Fruit fly (Drosophila melanogaster) S2 (cell line): Measurements from ENCODE around the gene ND-B14.5A.

Source experiments
- CG8478 ChIP-seq: fragments of >200 bp; optimal IDR thresholded peaks from 2 replicates; lab custom pipeline; 2018
- CTCF ChIP-seq, 2 experiments: fragments of >200 bp; optimal IDR thresholded peaks; 2 replicates each; lab custom pipeline; 2018

Gene ND-B14.5A

dm6 chrX:2140487-2140886 is 31.8 kb upstream of the ND-B14.5A start:
- TF ChIP-seq CG8478 (lab: Kevin White, UChicago) (no peak), CTCF (optimal IDR thresholded peaks at IDR 0.05; lab: Kevin White, UChicago) (no peak)

dm6 chrX:2141159-2141853 is 31.0 kb upstream of the ND-B14.5A start, which contains the start of gene D2hgdh:
D2hgdh (plus strand) TSS chrX:2141489.
- TF ChIP-seq CTCF (optimal IDR thresholded peaks at IDR 0.05; lab: Kevin White, UChicago) (no peak), CG8478 (lab: Kevin White, UChicago) (no peak)

dm6 chrX:2141854-2142216 is 30.5 kb upstream of the ND-B14.5A start:
- TF ChIP-seq CTCF (optimal IDR thresholded peaks at IDR 0.05; lab: Kevin White, UChicago), result no peak
- TF ChIP-seq CG8478 (lab: Kevin White, UChicago), result no peak

DNA sequence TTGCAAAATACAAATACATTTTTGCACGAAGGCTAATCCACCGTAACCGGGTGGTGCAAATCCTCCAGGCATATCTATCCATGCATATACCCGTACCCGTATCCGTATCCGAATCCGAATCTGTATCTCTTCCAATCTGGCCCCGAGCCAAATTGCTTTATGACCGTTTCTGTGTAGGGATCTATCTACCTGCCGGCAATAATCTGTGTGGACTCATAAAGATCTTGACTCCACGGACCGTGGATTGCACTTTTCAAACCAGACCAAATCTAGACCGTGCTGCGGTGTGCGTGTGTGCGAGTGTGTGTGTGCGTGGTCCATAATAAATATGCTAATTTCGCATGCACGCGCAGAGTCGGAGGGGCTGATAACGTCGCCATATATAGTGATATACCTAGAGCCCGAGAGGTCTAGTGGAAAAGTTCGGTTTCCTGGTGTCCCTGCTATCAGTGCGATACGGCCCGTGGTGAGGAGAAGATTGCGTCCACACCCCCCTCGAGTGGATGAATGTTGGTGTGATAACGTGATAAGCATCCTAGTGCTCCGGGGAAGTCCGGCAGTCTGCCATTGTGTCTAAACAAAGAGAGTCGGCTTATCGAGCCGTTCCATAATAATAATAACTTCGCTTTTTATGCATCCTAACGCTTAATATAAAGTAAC is 29.9 kb upstream of the ND-B14.5A start:
- TF ChIP-seq CTCF (optimal IDR thresholded peaks at IDR 0.05; lab: Kevin White, UChicago) (no peak), CG8478 (lab: Kevin White, UChicago) (no peak)

DNA sequence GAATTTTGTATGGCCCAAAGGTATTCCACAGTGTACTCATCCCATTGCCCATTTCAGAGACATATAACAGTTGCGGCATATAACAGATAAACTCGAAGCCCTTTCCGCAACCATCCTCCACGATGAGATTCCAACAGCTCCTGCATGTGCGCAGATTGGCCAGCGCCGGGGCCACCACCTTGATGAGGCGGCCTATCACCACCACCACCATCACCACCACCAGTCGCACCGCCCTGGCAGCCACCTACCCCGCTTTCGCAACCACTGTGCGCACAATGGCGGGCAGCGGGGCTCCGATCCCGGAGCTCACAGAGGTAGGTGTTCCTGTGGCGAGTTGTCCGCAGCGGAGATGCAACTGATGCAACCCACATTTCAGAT is 29.4 kb upstream of the ND-B14.5A start:
- TF ChIP-seq CG8478 (lab: Kevin White, UChicago) (no peak), CTCF (optimal IDR thresholded peaks at IDR 0.05; lab: Kevin White, UChicago) (no peak)

- no peak for TF ChIP-seq CTCF (optimal IDR thresholded peaks at IDR 0.05; lab: Kevin White, UChicago)
- no peak for TF ChIP-seq CG8478 (lab: Kevin White, UChicago)
These were observed 27.2 kb upstream of the ND-B14.5A start, which contains the start of gene Pgd for dm6 chrX:2145114-2145513. Pgd (plus strand) TSS chrX:2145136.

dm6 chrX:2145690-2146470 is 26.4 kb upstream of the ND-B14.5A start:
- TF ChIP-seq CTCF (optimal IDR thresholded peaks at IDR 0.05; lab: Kevin White, UChicago), result no peak
- TF ChIP-seq CG8478 (lab: Kevin White, UChicago), result no peak

DNA sequence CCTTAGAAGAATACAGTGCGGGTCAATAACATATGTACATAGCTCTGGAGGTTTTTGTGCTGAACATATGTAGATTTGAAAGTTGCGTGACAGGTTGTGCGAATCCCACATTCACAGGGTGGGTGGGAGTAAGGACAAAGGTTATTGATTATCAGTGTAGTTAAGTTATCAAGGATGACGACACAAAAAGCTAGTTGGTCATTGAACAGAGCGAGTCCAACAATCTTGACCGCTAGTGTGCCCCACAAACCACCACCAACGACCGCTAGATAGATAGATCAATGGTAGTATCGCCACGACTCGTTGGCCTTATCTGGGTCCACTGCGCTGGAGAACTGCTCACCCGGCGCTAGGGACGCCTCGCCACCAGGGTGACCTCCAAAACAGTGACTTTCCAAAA is 25.8 kb upstream of the ND-B14.5A start:
- TF ChIP-seq CTCF (optimal IDR thresholded peaks at IDR 0.05; lab: Kevin White, UChicago) (no peak), CG8478 (lab: Kevin White, UChicago) (no peak)

- TF ChIP-seq CG8478 (lab: Kevin White, UChicago) (no peak), CTCF (optimal IDR thresholded peaks at IDR 0.05; lab: Kevin White, UChicago) (no peak)
These were observed 24.9 kb upstream of the ND-B14.5A start for dm6 chrX:2147475-2147874.

DNA sequence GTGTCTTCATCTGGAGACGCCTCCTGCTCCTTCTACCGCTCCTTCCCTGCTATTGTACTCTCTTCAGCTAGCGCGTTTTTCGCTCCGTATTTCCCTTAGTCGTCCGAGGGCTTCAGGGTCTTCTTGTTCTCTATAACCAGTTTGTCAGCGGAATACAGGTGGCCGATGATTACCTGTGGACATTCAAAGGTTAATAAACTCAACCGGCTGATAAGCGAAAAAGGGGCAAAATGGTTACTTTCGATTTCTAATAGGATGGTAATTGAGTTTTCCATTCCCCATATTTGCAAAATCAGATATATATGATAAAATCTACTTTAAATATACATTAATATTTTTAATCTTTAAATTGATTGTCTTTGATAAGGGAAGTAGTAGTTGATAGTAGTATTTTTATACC is 23.7 kb upstream of the ND-B14.5A start:
- TF ChIP-seq CG8478 (lab: Kevin White, UChicago), result no peak
- no peak for TF ChIP-seq CTCF (optimal IDR thresholded peaks at IDR 0.05; lab: Kevin White, UChicago)

- no peak for TF ChIP-seq CG8478 (lab: Kevin White, UChicago)
- TF ChIP-seq CTCF (optimal IDR thresholded peaks at IDR 0.05; lab: Kevin White, UChicago), result peak in 1 of 2 experiments; percentile 15
These were observed 22.8 kb upstream of the ND-B14.5A start, which contains the start of gene bcn92 for dm6 chrX:2149478-2149877. bcn92 (minus strand) TSS chrX:2149647.

DNA sequence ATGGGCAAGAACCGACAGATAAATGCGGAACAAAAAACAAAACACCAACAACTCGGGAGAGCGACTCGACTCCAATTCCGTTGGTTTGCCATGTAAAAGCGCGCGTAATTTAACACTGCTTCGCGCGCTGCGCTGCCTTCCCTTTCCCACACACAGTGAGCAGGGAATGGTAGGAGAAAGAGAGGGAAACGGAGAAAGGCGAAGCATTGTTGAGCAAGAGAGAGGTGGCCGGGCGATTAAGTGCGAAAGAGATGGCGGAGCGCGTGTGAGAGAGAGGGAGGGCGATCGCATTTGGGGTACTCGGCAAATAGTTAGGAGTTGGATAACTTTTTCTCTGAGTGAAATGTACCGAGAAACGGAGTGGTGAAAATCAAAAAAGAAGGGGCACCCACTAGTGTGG is 16.5 kb upstream of the ND-B14.5A start:
- TF ChIP-seq CG8478 (lab: Kevin White, UChicago) (no peak), CTCF (optimal IDR thresholded peaks at IDR 0.05; lab: Kevin White, UChicago) (peak; percentile 11 to 42)

DNA sequence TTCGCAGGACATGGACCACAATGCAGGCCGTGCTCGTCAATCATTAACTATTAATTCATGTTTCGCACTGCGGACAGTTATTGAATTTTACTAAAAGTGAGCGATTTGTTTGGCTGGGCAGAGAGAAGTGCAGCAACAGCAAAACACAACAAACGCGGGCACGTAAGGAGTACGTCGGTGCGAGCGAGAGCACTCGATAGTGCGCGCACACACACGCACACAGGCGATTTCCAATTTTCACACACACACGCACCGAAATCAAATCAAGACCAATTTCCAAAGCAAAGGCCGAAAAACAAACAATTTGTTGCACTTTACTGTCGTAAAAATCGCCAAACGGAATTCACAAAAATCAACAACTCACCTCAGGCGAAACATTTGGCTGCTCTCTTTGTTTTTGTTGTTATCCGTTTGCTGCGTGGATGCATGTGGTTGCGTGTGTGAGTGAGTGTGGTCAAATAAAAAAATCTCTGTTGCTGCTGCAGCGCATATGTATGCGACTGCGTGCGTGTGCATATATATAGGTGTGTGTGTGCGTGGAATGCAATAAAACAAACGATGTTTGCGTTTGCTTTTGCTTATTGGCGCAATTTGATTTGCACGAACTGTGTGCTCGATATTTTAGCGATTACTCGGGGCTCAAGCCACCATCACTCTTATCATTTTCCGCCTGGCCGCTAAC is 14.3 kb upstream of the ND-B14.5A start:
- TF ChIP-seq CG8478 (lab: Kevin White, UChicago) (peak; percentile 49), CTCF (optimal IDR thresholded peaks at IDR 0.05; lab: Kevin White, UChicago) (no peak)

- TF ChIP-seq CTCF (optimal IDR thresholded peaks at IDR 0.05; lab: Kevin White, UChicago), result peak; percentile 2 to 35
- TF ChIP-seq CG8478 (lab: Kevin White, UChicago), result no peak
These were observed 13.6 kb upstream of the ND-B14.5A start, which contains the start of gene wapl for dm6 chrX:2158668-2159163. wapl (minus strand) TSS chrX:2158983.
